Worm (Caenorhabditis elegans): ENCODE measurements around the gene srr-1.

Gene srr-1

ce11 chrV:13053635-13054034, at the start of gene srr-1:
srr-1 (minus strand) TSS chrV:13053735.
- TF ChIP-seq C34F6.9 (tag; optimal IDR thresholded peaks at IDR 0.05) (no peak), aly-2 (tag; optimal IDR thresholded peaks at IDR 0.05) (no peak)

- TF ChIP-seq skn-1 (tag; optimal IDR thresholded peaks at IDR 0.05) = no peak
- no peak for TF ChIP-seq ceh-16 (tag; optimal IDR thresholded peaks at IDR 0.05)
- no peak for TF ChIP-seq Y55F3AM.14 (GFP tag; optimal IDR thresholded peaks at IDR 0.05)
- TF ChIP-seq nhr-77 (tag; optimal IDR thresholded peaks at IDR 0.05) = no peak
- TF ChIP-seq nhr-129 (tag; optimal IDR thresholded peaks at IDR 0.05) = no peak
- no peak for TF ChIP-seq unc-55 (GFP tag; optimal IDR thresholded peaks at IDR 0.05)
- TF ChIP-seq ztf-11 (tag; optimal IDR thresholded peaks at IDR 0.05) = no peak
- no peak for TF ChIP-seq blmp-1 (tag; optimal IDR thresholded peaks at IDR 0.05; ENCODE audit: insufficient read depth)
- no peak for TF ChIP-seq lsy-2 (tag; optimal IDR thresholded peaks at IDR 0.05)
These were observed 42.1 kb upstream of the srr-1 start, which contains the start of gene C34B4.5 for ce11 chrV:13095654-13096053. C34B4.5 (plus strand) TSS chrV:13095954.

DNA sequence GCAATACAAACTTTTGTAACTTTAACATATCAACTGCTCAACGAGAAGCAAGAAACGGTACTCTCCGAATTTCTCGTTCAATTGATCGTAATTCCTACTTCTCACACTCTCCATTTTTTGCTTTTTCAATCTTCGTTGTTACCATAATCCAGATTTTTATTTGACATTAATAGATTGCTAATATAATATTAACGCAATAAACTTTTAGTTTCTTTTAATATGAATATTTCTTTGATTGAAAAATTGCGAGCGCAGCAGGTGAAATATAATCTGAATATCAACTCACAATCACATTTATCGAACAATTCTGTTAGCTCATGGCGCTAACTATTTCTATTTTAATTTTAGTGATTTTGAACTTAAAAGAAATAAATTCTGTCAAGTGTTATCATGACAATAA, 38.8 kb upstream of the srr-1 start, which contains the start of gene lurp-4:
TSS of gene lurp-4 (plus strand) at position 301 of the 400 bp plus-strand sequence.
- TF ChIP-seq F13H6.1 (tag; optimal IDR thresholded peaks at IDR 0.05) (no peak), ceh-82 (tag; optimal IDR thresholded peaks at IDR 0.05) (no peak), nhr-129 (tag; optimal IDR thresholded peaks at IDR 0.05) (no peak), nhr-237 (tag; optimal IDR thresholded peaks at IDR 0.05) (no peak)

DNA sequence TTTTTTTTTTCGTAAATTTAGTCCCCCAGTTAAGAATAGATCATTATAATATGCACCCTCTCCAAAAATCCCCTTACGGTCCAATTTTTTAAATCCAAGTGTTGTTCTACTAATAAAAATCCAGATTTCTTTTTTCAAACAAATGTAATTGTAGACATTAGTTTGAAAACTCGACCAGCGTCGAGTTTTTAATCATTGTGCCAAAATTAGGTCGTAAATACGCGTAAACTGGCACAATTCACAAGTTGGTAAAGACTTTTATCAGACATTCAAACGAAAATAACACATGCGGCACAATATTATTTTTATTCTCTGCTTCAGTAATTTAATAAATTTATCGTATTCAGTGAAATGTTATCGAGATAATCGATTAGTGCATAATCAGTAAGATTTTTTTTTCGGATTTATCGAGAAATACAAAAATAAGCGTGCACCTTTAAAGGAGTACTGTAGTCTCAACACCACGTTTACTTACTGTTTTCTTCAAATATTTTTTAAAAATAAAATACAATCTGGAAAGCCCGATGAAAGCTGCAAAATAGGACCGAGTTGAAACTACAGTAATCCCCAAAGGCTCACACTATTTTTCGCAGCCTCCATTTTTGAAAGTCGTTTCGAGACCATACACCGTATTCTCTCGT, 36.7 kb upstream of the srr-1 start, which contains the start of gene C34B4.4:
TSS of gene C34B4.4 (plus strand) at position 276 of the 641 bp plus-strand sequence.
- TF ChIP-seq lin-11 (tag; optimal IDR thresholded peaks at IDR 0.05) (no peak), lin-13 (GFP tag; optimal IDR thresholded peaks at IDR 0.05) (peak; percentile 9), ztf-1 (GFP tag; conservative IDR thresholded peaks at IDR 0.05) (no peak), nhr-23 (tag; optimal IDR thresholded peaks at IDR 0.05) (no peak), F13H6.1 (tag; optimal IDR thresholded peaks at IDR 0.05) (no peak), unc-55 (GFP tag; optimal IDR thresholded peaks at IDR 0.05) (no peak), peb-1 (tag; optimal IDR thresholded peaks at IDR 0.05) (no peak), ceh-82 (tag; optimal IDR thresholded peaks at IDR 0.05) (no peak), nhr-12 (tag; optimal IDR thresholded peaks at IDR 0.05) (no peak), unc-39 (tag; optimal IDR thresholded peaks at IDR 0.05) (no peak), nhr-6 (tag; optimal IDR thresholded peaks at IDR 0.05) (no peak), fos-1 (tag; optimal IDR thresholded peaks at IDR 0.05) (no peak), ZK546.5 (tag; optimal IDR thresholded peaks at IDR 0.05) (no peak), Y55F3AM.14 (GFP tag; optimal IDR thresholded peaks at IDR 0.05) (peak; percentile 31), skn-1 (tag; optimal IDR thresholded peaks at IDR 0.05) (no peak), zag-1 (tag; optimal IDR thresholded peaks at IDR 0.05) (no peak), ztf-4 (tag; optimal IDR thresholded peaks at IDR 0.05) (no peak), C34F6.9 (tag; optimal IDR thresholded peaks at IDR 0.05) (no peak), nhr-25 (tag; optimal IDR thresholded peaks at IDR 0.05) (peak; percentile 23), unc-62 (GFP tag; optimal IDR thresholded peaks at IDR 0.05) (no peak), lsy-2 (tag; optimal IDR thresholded peaks at IDR 0.05) (peak in 1 of 2 experiments; percentile 6), sma-9 (GFP tag; optimal IDR thresholded peaks at IDR 0.05) (peak; percentile 29), sma-9 (tag; optimal IDR thresholded peaks at IDR 0.05) (no peak), egl-27 (tag; optimal IDR thresholded peaks at IDR 0.05) (no peak), nhr-237 (tag; optimal IDR thresholded peaks at IDR 0.05) (no peak)

DNA sequence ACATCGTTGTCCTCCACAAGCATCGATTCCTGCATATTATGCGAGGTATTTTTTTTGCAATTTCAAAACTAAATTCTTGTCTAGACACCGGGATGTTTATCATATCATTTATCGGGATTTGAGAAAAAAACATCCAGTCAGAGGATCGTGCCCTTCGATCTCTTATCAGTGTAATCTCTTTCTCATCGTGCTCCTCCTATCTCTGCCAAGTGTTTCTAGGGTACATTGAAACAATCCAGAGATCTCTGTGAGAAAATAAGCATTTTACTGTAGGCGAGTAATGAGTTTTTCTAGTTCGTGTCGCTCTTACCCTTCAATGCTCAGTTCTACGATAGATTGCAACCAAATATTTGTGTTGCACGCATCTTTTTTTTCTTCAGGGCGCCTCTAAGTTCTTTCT, 35.0 kb upstream of the srr-1 start:
- no peak for TF ChIP-seq sem-4 (tag; optimal IDR thresholded peaks at IDR 0.05)
- TF ChIP-seq skn-1 (tag; optimal IDR thresholded peaks at IDR 0.05) = no peak
- no peak for TF ChIP-seq Y55F3AM.14 (GFP tag; optimal IDR thresholded peaks at IDR 0.05)
- TF ChIP-seq ztf-11 (tag; optimal IDR thresholded peaks at IDR 0.05) = no peak
- no peak for TF ChIP-seq nhr-25 (tag; optimal IDR thresholded peaks at IDR 0.05)
- TF ChIP-seq nhr-21 (tag; optimal IDR thresholded peaks at IDR 0.05) = no peak
- TF ChIP-seq gmeb-1 (tag; optimal IDR thresholded peaks at IDR 0.05) = no peak
- TF ChIP-seq nhr-129 (tag; optimal IDR thresholded peaks at IDR 0.05) = no peak
- no peak for TF ChIP-seq dmd-4 (tag; optimal IDR thresholded peaks at IDR 0.05)

Measured in whole organism, L2 larva.